Fruit fly (Drosophila melanogaster): Measurements from ENCODE around the gene CG5004.

Gene CG5004

dm6 chrX:17147983-17148637 is 40.7 kb downstream of the CG5004 start, which contains the start of gene RpS5a (continued):
- TF ChIP-seq CG9797 (GFP tag; optimal IDR thresholded peaks at IDR 0.05) (peak; percentile 62), gt (GFP tag; IDR thresholded peaks at IDR 0.05) (peak; percentile 62; the same call in 1 of the 2 replicates), cwo (GFP tag; optimal IDR thresholded peaks at IDR 0.05) (peak; percentile 64), Oaz (GFP tag; IDR thresholded peaks at IDR 0.05) (peak; percentile 60), schlank (tag; optimal IDR thresholded peaks at IDR 0.05) (peak; percentile 81), CG8359 (GFP tag; optimal IDR thresholded peaks at IDR 0.05; ENCODE audit: borderline replicate concordance) (peak; percentile 65), CG18476 (GFP tag; optimal IDR thresholded peaks at IDR 0.05) (peak; percentile 3), az2 (GFP tag; optimal IDR thresholded peaks at IDR 0.05) (peak; percentile 47), Side (GFP tag; optimal IDR thresholded peaks at IDR 0.05) (peak; percentile 86), sd (tag; optimal IDR thresholded peaks at IDR 0.05) (no peak), CG1602 (GFP tag; optimal IDR thresholded peaks at IDR 0.05) (peak; percentile 33), Sry-δ (GFP tag; optimal IDR thresholded peaks at IDR 0.05) (peak; percentile 77), CG7963 (GFP tag; IDR thresholded peaks at IDR 0.05; ENCODE audit: partially characterized antibody) (peak; percentile 53; the same call in 1 of the 3 replicates), wek (GFP tag; optimal IDR thresholded peaks at IDR 0.05) (peak; percentile 85), fd3F (GFP tag; optimal IDR thresholded peaks at IDR 0.05) (peak; percentile 61), org-1 (GFP tag; optimal IDR thresholded peaks at IDR 0.05) (peak; percentile 74), Vsx1 (GFP tag; optimal IDR thresholded peaks at IDR 0.05) (peak; percentile 74), cg (GFP tag; optimal IDR thresholded peaks at IDR 0.05) (peak; percentile 95), CG9932 (GFP tag; IDR thresholded peaks at IDR 0.05) (peak; percentile 77), CG4360 (GFP tag; IDR thresholded peaks at IDR 0.05) (0 out of 2 replicates have a peak, but pooled peaks have one; percentile 3), ftz-f1 (GFP tag; optimal IDR thresholded peaks at IDR 0.05) (peak; percentile 65), CG34422 (GFP tag; IDR thresholded peaks at IDR 0.05) (peak; percentile 83; the same call in 2 of the 3 replicates), gsb-n (tag; optimal IDR thresholded peaks at IDR 0.05) (peak; percentile 66), Kr (GFP tag; optimal IDR thresholded peaks at IDR 0.05) (peak; percentile 25), dan (GFP tag; IDR thresholded peaks at IDR 0.05) (no peak), Eip74EF (GFP tag; optimal IDR thresholded peaks at IDR 0.05) (peak in 1 of 2 experiments; percentile 34), CG6813 (GFP tag; optimal IDR thresholded peaks at IDR 0.05) (peak; percentile 89), Med (GFP tag) (peak; percentile 98), NfI (GFP tag; optimal IDR thresholded peaks at IDR 0.05) (peak; percentile 91), caup (GFP tag; optimal IDR thresholded peaks at IDR 0.05; ENCODE audit: severe bottlenecking) (peak; percentile 95), CG17829 (tag; optimal IDR thresholded peaks at IDR 0.05) (peak; percentile 60), Hr51 (GFP tag; optimal IDR thresholded peaks at IDR 0.05) (peak; percentile 59 to 65), ranshi (GFP tag; IDR thresholded peaks at IDR 0.05) (peak; percentile 77; the same call in 1 of the 2 replicates), CG4328 (GFP tag; optimal IDR thresholded peaks at IDR 0.05) (peak; percentile 89), CHES-1-like (GFP tag; optimal IDR thresholded peaks at IDR 0.05) (peak; percentile 81), en (GFP tag; optimal IDR thresholded peaks at IDR 0.05) (peak; percentile 57), Spps (tag; optimal IDR thresholded peaks at IDR 0.05) (peak; percentile 47), CG8765 (GFP tag; IDR thresholded peaks at IDR 0.05) (peak; percentile 70), CG6854 (GFP tag; optimal IDR thresholded peaks at IDR 0.05) (peak; percentile 79), pb (GFP tag; optimal IDR thresholded peaks at IDR 0.05) (peak; percentile 81), CG10462 (GFP tag; optimal IDR thresholded peaks at IDR 0.05) (peak; percentile 36), Taf1 (GFP tag; IDR thresholded peaks at IDR 0.05) (peak; percentile 43; the same call in 1 of the 2 replicates), Dip2 (GFP tag; IDR thresholded peaks at IDR 0.05) (no peak), Camta (GFP tag; optimal IDR thresholded peaks at IDR 0.05) (peak; percentile 87), Mes4 (GFP tag; optimal IDR thresholded peaks at IDR 0.05) (peak; percentile 82), ind (GFP tag; optimal IDR thresholded peaks at IDR 0.05) (peak; percentile 74), Myb (GFP tag; optimal IDR thresholded peaks at IDR 0.05) (peak; percentile 64), chinmo (GFP tag; IDR thresholded peaks at IDR 0.05; ENCODE audit: partially characterized antibody) (no peak; the same call in 3 of the 4 replicates)

Data from whole organism, embryonic.